Fruit fly (Drosophila melanogaster): ENCODE results near the gene oaf.

oaf gene

DNA sequence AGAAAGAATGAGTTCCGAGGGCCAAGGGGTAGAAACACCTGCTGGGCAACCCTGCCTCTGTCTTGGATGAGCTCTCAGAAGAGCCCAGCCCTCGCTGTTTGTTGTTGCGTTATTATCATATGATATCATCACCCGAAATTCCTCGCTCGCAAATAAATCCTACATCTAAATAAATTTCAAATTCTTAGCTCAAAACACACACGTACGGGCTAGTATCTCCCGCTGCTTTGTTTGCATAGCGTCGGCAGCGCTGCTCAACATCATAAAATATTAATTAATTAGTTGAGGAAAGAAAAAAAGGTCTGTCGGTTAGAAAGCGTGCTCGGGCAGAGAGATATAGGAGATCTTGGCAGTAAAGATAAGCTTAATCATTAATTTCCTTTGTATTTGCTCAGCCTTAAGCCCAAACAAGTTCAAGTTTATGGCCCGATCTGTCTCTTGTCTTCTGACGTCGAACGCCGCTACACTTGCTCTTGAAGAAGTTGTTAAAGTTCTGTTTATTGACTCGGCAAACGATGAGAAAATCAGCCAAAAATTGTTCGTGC is 18.8 kb upstream of the oaf start (continued):
- TF ChIP-seq Nf-YC (tag; optimal IDR thresholded peaks at IDR 0.05): no peak
- TF ChIP-seq inv (GFP tag; IDR thresholded peaks at IDR 0.05; ENCODE audit: partially characterized antibody): no peak

dm6 chr2L:2478326-2478725 is 14.4 kb upstream of the oaf start:
- TF ChIP-seq row (GFP tag; IDR thresholded peaks at IDR 0.05) (no peak), sens (GFP tag) (peak; percentile 6), Ssrp (tag; optimal IDR thresholded peaks at IDR 0.05) (no peak), Blimp-1 (GFP tag; optimal IDR thresholded peaks at IDR 0.05) (peak; percentile 21), HLH4C (GFP tag; IDR thresholded peaks at IDR 0.05; ENCODE audit: partially characterized antibody) (no peak), CG15479 (GFP tag; optimal IDR thresholded peaks at IDR 0.05) (no peak), CG16813 (GFP tag; IDR thresholded peaks at IDR 0.05; ENCODE audit: partially characterized antibody) (no peak), gem (tag; optimal IDR thresholded peaks at IDR 0.05) (no peak), Doc2 (GFP tag; IDR thresholded peaks at IDR 0.05) (no peak), CG17568 (GFP tag; optimal IDR thresholded peaks at IDR 0.05) (no peak), Bdp1 (GFP tag; optimal IDR thresholded peaks at IDR 0.05) (no peak), Elba2 (GFP tag; optimal IDR thresholded peaks at IDR 0.05) (no peak), vnd (GFP tag; IDR thresholded peaks at IDR 0.05; ENCODE audit: partially characterized antibody) (no peak), D19B (GFP tag; optimal IDR thresholded peaks at IDR 0.05) (no peak), CG10366 (GFP tag; IDR thresholded peaks at IDR 0.05) (no peak), CG13287 (GFP tag; IDR thresholded peaks at IDR 0.05; ENCODE audit: partially characterized antibody) (no peak), D19A (tag; optimal IDR thresholded peaks at IDR 0.05) (peak; percentile 38), maf-S (GFP tag; optimal IDR thresholded peaks at IDR 0.05) (no peak), Drgx (GFP tag; IDR thresholded peaks at IDR 0.05) (peak; percentile 56; the same call in 1 of the 2 replicates), org-1 (GFP tag; optimal IDR thresholded peaks at IDR 0.05) (no peak), Nf-YA (GFP tag; IDR thresholded peaks at IDR 0.05) (no peak), MBD-R2 (GFP tag; IDR thresholded peaks at IDR 0.05) (no peak), nom (GFP tag; optimal IDR thresholded peaks at IDR 0.05) (no peak), Camta (GFP tag; optimal IDR thresholded peaks at IDR 0.05) (no peak), pan (optimal IDR thresholded peaks at IDR 0.05) (no peak), pan (GFP tag; optimal IDR thresholded peaks at IDR 0.05 in 1 of 2, IDR thresholded peaks at IDR 0.05 in 1 of 2) (no peak), CG12942 (GFP tag; optimal IDR thresholded peaks at IDR 0.05) (no peak)

DNA sequence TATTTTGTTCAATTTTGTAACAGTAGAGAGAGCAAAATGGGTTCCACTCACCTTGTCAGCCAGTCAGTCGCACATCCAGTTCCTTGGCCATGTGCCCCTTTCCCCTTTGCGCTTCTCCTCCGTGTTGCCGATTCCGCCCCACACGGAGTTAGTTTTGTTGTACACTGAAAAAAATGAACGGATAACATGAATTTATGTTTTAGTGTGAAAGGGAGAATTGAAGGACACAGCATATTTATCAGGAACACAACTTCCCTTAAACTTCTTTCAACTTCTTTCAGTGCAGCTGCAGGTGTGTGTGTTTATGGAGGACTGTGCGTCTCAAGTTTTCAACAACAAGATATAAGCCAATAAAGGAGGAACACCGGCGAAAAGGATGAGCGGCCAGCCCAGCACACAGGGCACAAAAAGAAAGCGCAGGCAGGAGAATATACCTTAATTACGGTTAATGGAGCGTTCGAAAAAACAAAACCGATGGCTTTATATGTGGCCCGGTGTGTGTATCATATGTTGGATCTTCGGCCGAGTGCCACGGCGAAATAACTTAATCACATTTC is 11.5 kb upstream of the oaf start:
- TF ChIP-seq lbe (GFP tag; optimal IDR thresholded peaks at IDR 0.05) (peak; percentile 56), CoRest (tag; optimal IDR thresholded peaks at IDR 0.05) (no peak), nom (GFP tag; optimal IDR thresholded peaks at IDR 0.05) (peak; percentile 27), Awh (GFP tag; IDR thresholded peaks at IDR 0.05) (no peak), TFAM (GFP tag; optimal IDR thresholded peaks at IDR 0.05) (no peak), run (tag; optimal IDR thresholded peaks at IDR 0.05) (no peak), mam (GFP tag; optimal IDR thresholded peaks at IDR 0.05) (no peak), CG5245 (GFP tag; optimal IDR thresholded peaks at IDR 0.05) (no peak), Ets65A (GFP tag) (peak; percentile 0), CG1647 (GFP tag; optimal IDR thresholded peaks at IDR 0.05) (no peak), fd96Cb (tag; optimal IDR thresholded peaks at IDR 0.05) (no peak), CG33213 (GFP tag; optimal IDR thresholded peaks at IDR 0.05) (no peak), pan (optimal IDR thresholded peaks at IDR 0.05) (no peak), pan (GFP tag; optimal IDR thresholded peaks at IDR 0.05 in 1 of 2, IDR thresholded peaks at IDR 0.05 in 1 of 2) (no peak), CG33557 (GFP tag; optimal IDR thresholded peaks at IDR 0.05) (no peak), B-H2 (GFP tag; optimal IDR thresholded peaks at IDR 0.05) (no peak), bbx (GFP tag; IDR thresholded peaks at IDR 0.05; ENCODE audit: partially characterized antibody) (no peak), CG31388 (GFP tag; optimal IDR thresholded peaks at IDR 0.05) (no peak), Blimp-1 (GFP tag; optimal IDR thresholded peaks at IDR 0.05) (no peak)
